Worm (Caenorhabditis elegans): ENCODE results near the gene C15H7.4.

The C15H7.4 gene

DNA sequence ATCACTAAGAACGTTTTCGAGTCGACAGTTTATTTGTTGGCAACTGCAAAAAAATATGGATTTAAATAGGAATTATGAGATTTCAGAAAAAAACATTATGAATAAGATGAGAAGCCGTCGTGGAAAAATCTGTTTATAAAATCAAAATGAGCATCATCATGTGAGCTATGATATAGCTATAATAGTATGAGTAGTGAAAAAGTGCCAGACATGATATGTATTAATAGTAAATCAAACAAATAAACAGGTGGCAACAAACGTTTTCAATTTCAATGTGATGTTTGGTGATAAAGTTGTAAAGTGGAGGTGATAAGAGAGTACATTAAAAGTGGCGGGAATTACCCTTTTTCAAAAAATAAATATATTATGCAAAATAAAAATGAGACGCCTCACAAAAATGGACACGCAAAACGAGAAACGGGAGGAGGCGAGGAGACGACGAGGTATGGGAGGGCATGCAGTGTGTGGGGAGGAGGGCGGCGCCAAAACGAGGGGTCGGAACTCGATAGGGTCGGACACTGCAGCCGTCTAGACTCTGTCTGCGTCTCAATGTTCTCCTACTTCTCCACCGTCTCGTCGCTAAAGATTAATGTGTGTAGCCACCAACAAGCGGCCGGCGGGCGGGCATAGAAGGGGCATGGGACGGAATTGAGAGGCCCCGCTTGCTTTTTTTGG, 12.0 kb upstream of the C15H7.4 start, which contains the start of gene C07A9.9 (continued):
- TF ChIP-seq isw-1 (GFP tag; IDR thresholded peaks at IDR 0.05) (peak; percentile 44), hlh-17 (GFP tag; optimal IDR thresholded peaks at IDR 0.05; ENCODE audit: borderline replicate concordance) (no peak), nhr-28 (tag; optimal IDR thresholded peaks at IDR 0.05) (no peak), mep-1 (tag; optimal IDR thresholded peaks at IDR 0.05) (peak; percentile 31), elt-2 (tag; optimal IDR thresholded peaks at IDR 0.05) (peak; percentile 74), jun-1 (tag; optimal IDR thresholded peaks at IDR 0.05) (peak; percentile 64), pax-3 (tag; optimal IDR thresholded peaks at IDR 0.05) (no peak), lin-35 (GFP tag; optimal IDR thresholded peaks at IDR 0.05) (peak; percentile 53 to 56), lin-14 (GFP tag; optimal IDR thresholded peaks at IDR 0.05) (peak; percentile 96), swsn-7 (tag; optimal IDR thresholded peaks at IDR 0.05) (peak; percentile 67), unc-130 (tag; optimal IDR thresholded peaks at IDR 0.05) (no peak), ceh-8 (GFP tag; optimal IDR thresholded peaks at IDR 0.05) (no peak), mab-9 (GFP tag; IDR thresholded peaks at IDR 0.05) (peak; percentile 51; the same call in 1 of the 2 replicates), skn-1 (tag; optimal IDR thresholded peaks at IDR 0.05) (no peak), ama-1 (optimal IDR thresholded peaks at IDR 0.05) (no peak), nhr-85 (tag) (peak; percentile 86), nhr-77 (tag; optimal IDR thresholded peaks at IDR 0.05) (peak; percentile 69), unc-30 (tag; optimal IDR thresholded peaks at IDR 0.05) (no peak), nhr-20 (tag; optimal IDR thresholded peaks at IDR 0.05) (peak; percentile 79), lin-39 (tag; optimal IDR thresholded peaks at IDR 0.05) (no peak), ets-5 (GFP tag; IDR thresholded peaks at IDR 0.05) (no peak), ceh-82 (tag; optimal IDR thresholded peaks at IDR 0.05) (peak; percentile 6 to 84 (median 31)), ceh-90 (tag; optimal IDR thresholded peaks at IDR 0.05) (no peak), lsy-2 (tag; optimal IDR thresholded peaks at IDR 0.05) (peak; percentile 44 to 67), nhr-237 (tag; optimal IDR thresholded peaks at IDR 0.05) (no peak), efl-3 (GFP tag; optimal IDR thresholded peaks at IDR 0.05) (peak; percentile 6), irx-1 (tag; optimal IDR thresholded peaks at IDR 0.05) (peak; percentile 50), tbx-2 (tag; optimal IDR thresholded peaks at IDR 0.05) (peak; percentile 62), xbp-1 (tag; optimal IDR thresholded peaks at IDR 0.05) (peak; percentile 23), snu-23 (GFP tag; optimal IDR thresholded peaks at IDR 0.05) (peak; percentile 65), fos-1 (tag; optimal IDR thresholded peaks at IDR 0.05) (peak; percentile 57), lir-3 (tag; optimal IDR thresholded peaks at IDR 0.05; ENCODE audit: poor library complexity) (peak; percentile 15), zip-4 (GFP tag; optimal IDR thresholded peaks at IDR 0.05) (no peak), tlp-1 (tag; optimal IDR thresholded peaks at IDR 0.05) (no peak), fkh-10 (GFP tag; optimal IDR thresholded peaks at IDR 0.05) (peak; percentile 26), fkh-4 (tag; optimal IDR thresholded peaks at IDR 0.05; ENCODE audit: borderline replicate concordance) (no peak), egl-13 (tag; optimal IDR thresholded peaks at IDR 0.05) (peak; percentile 60), hpl-2 (GFP tag; optimal IDR thresholded peaks at IDR 0.05) (no peak), grh-1 (GFP tag; IDR thresholded peaks at IDR 0.05) (no peak), aly-2 (tag; optimal IDR thresholded peaks at IDR 0.05) (no peak), mdl-1 (tag; optimal IDR thresholded peaks at IDR 0.05) (peak; percentile 36 to 61), ztf-11 (tag; optimal IDR thresholded peaks at IDR 0.05) (peak in 1 of 2 experiments; percentile 50), F16B12.6 (tag; optimal IDR thresholded peaks at IDR 0.05) (peak; percentile 23), hlh-4 (tag; optimal IDR thresholded peaks at IDR 0.05) (no peak), nhr-71 (tag; optimal IDR thresholded peaks at IDR 0.05) (peak; percentile 83), dpl-1 (GFP tag; optimal IDR thresholded peaks at IDR 0.05) (peak in 2 of 3 experiments; percentile 13 to 51), ceh-88 (GFP tag; IDR thresholded peaks at IDR 0.05) (no peak), nhr-90 (tag; optimal IDR thresholded peaks at IDR 0.05; ENCODE audit: poor library complexity) (peak; percentile 51), mef-2 (tag; optimal IDR thresholded peaks at IDR 0.05) (no peak), pqm-1 (tag; optimal IDR thresholded peaks at IDR 0.05) (no peak), nhr-76 (tag; optimal IDR thresholded peaks at IDR 0.05) (no peak)
